Fruit fly (Drosophila melanogaster) whole organism, embryonic: Measurements from ENCODE around the gene CG33927.

ENCODE experiments used
- Awh ChIP-seq: fragments of 200-800 bp; sonication (Bioruptor generic); IDR thresholded peaks from 2 replicates; pipeline ENCODE4, ENCODE4 v1.3.6; 2022; ENCODE audit warnings: missing biosample characterization, missing genetic modification characterization
- CG10543 ChIP-seq: fragments of 200-800 bp; sonication (Bioruptor generic); optimal IDR thresholded peaks from 3 replicates; lab custom pipeline; 2017; ENCODE audit warnings: missing biosample characterization, mild to moderate bottlenecking, missing genetic modification characterization, moderate library complexity
- CG13624 ChIP-seq: fragments of 200-800 bp; sonication (Bioruptor generic); optimal IDR thresholded peaks from 2 replicates; lab custom pipeline; 2016; ENCODE audit warnings: missing biosample characterization, missing genetic modification characterization
- CG14050 ChIP-seq: fragments of 200-800 bp; sonication (Bioruptor generic); IDR thresholded peaks from 3 replicates; pipeline ENCODE4 v1.3.6; 2022; ENCODE audit warnings: missing biosample characterization, missing genetic modification characterization
- CG15514 ChIP-seq: fragments of 200-800 bp; sonication (Bioruptor generic); optimal IDR thresholded peaks from 3 replicates; lab custom pipeline; 2017; ENCODE audit warnings: missing biosample characterization, missing genetic modification characterization, mild to moderate bottlenecking, moderate library complexity, missing genetic modification reagents
- CG1647 ChIP-seq: fragments of 200-800 bp; sonication (Bioruptor generic); optimal IDR thresholded peaks from 3 replicates; lab custom pipeline; 2016; ENCODE audit warnings: missing biosample characterization, missing genetic modification characterization
- CG18764 ChIP-seq: fragments of 200-800 bp; sonication (Bioruptor generic); optimal IDR thresholded peaks from 3 replicates; lab custom pipeline; 2016; ENCODE audit warnings: missing biosample characterization, missing genetic modification characterization
- CG30403 ChIP-seq: fragments of 200-800 bp; sonication (Bioruptor generic); optimal IDR thresholded peaks from 3 replicates; lab custom pipeline; 2016; ENCODE audit warnings: missing biosample characterization, missing genetic modification characterization
- CG30431 ChIP-seq: fragments of 200-800 bp; sonication (Bioruptor generic); optimal IDR thresholded peaks from 2 replicates; lab custom pipeline; 2017; ENCODE audit warnings: missing biosample characterization, missing genetic modification characterization
- CG32532 ChIP-seq: fragments of 200-800 bp; sonication (Bioruptor generic); IDR thresholded peaks from 2 replicates; pipeline ENCODE4 v1.3.6; 2022; ENCODE audit warnings: missing biosample characterization, missing genetic modification characterization
- CG3847 ChIP-seq: fragments of 200-800 bp; sonication (Bioruptor generic); IDR thresholded peaks from 2 replicates; pipeline ENCODE4 v1.3.6; 2022; ENCODE audit warnings: missing biosample characterization, missing genetic modification characterization
- CG6689 ChIP-seq: fragments of 200-800 bp; sonication (Bioruptor generic); IDR thresholded peaks from 2 replicates; pipeline ENCODE4 v1.3.6; 2022; ENCODE audit warnings: missing biosample characterization, missing genetic modification characterization
- CG7372 ChIP-seq: fragments of 200-800 bp; sonication (Bioruptor generic); IDR thresholded peaks from 2 replicates; pipeline ENCODE4 v1.3.6; 2022; ENCODE audit warnings: missing biosample characterization, missing genetic modification characterization
- CG7839 ChIP-seq: fragments of 200-800 bp; sonication (Bioruptor generic); optimal IDR thresholded peaks from 3 replicates; lab custom pipeline; 2018; ENCODE audit warnings: missing biosample characterization, mild to moderate bottlenecking, missing genetic modification characterization, moderate library complexity
- CG8924 ChIP-seq: fragments of 200-800 bp; optimal IDR thresholded peaks from 3 replicates; lab custom pipeline; 2019; ENCODE audit warnings: missing biosample characterization, mild to moderate bottlenecking, missing genetic modification characterization, moderate library complexity
- D ChIP-seq, 2 experiments: fragments of 200-800 bp in 1 of 2; fragments of >200 bp in 1 of 2; sonication (Bioruptor generic) in 1 of 2; optimal IDR thresholded peaks; 2 replicates in 1 of 2; 3 replicates in 1 of 2; lab custom pipeline; 2017; ENCODE audit warnings: mild to moderate bottlenecking in 1 of 2, missing biosample characterization in 1 of 2, missing genetic modification characterization in 1 of 2, missing genetic modification reagents in 1 of 2
- Dad ChIP-seq: fragments of 200-800 bp; sonication (Bioruptor generic); optimal IDR thresholded peaks from 3 replicates; lab custom pipeline; 2016; ENCODE audit warnings: missing biosample characterization, missing genetic modification characterization
- Dip2 ChIP-seq: fragments of 200-800 bp; sonication (Bioruptor generic); IDR thresholded peaks from 2 replicates; pipeline ENCODE4 v1.3.6; 2022; ENCODE audit warnings: missing biosample characterization, missing genetic modification characterization
- Eip74EF ChIP-seq, 2 experiments: fragments of 200-800 bp in 1 of 2; fragments of >200 bp in 1 of 2; sonication (Bioruptor generic) in 1 of 2; optimal IDR thresholded peaks; 2 replicates each; lab custom pipeline; 2017 to 2019; ENCODE audit warnings: missing biosample characterization in 2 of 2, missing genetic modification characterization in 2 of 2, mild to moderate bottlenecking in 1 of 2, moderate library complexity in 1 of 2
- Ets97D ChIP-seq: fragments of 200-800 bp; sonication (Bioruptor generic); optimal IDR thresholded peaks from 3 replicates; lab custom pipeline; 2016; ENCODE audit warnings: missing biosample characterization, missing genetic modification characterization
- Gug ChIP-seq: fragments of 200-800 bp; sonication (Bioruptor generic); IDR thresholded peaks from 4 replicates; pipeline ENCODE4 v1.3.6; 2022; ENCODE audit warnings: missing biosample characterization, missing genetic modification characterization
- Hmr ChIP-seq: fragments of 200-800 bp; sonication (Bioruptor generic); optimal IDR thresholded peaks from 3 replicates; lab custom pipeline; 2017; ENCODE audit warnings: mild to moderate bottlenecking, missing biosample characterization, missing genetic modification reagents, missing genetic modification characterization
- Max ChIP-seq: fragments of 200-800 bp; sonication (Bioruptor generic); optimal IDR thresholded peaks from 2 replicates; lab custom pipeline; 2016; ENCODE audit warnings: missing biosample characterization, mild to moderate bottlenecking, missing genetic modification characterization
- NC2α ChIP-seq: fragments of 200-800 bp; sonication (Bioruptor generic); optimal IDR thresholded peaks from 2 replicates; lab custom pipeline; 2016; ENCODE audit warnings: missing biosample characterization, missing genetic modification characterization
- Oli ChIP-seq: fragments of 200-800 bp; sonication (Bioruptor generic); optimal IDR thresholded peaks from 2 replicates; lab custom pipeline; 2018; ENCODE audit warnings: missing biosample characterization, mild to moderate bottlenecking, missing genetic modification characterization, moderate library complexity
- PHDP ChIP-seq: fragments of 200-800 bp; sonication (Bioruptor generic); optimal IDR thresholded peaks from 3 replicates; lab custom pipeline; 2018; ENCODE audit warnings: missing biosample characterization, mild to moderate bottlenecking, missing genetic modification characterization, moderate library complexity
- Spps ChIP-seq: fragments of 200-800 bp; sonication (Bioruptor generic); optimal IDR thresholded peaks from 2 replicates; lab custom pipeline; 2018; ENCODE audit warnings: missing biosample characterization, mild to moderate bottlenecking, missing genetic modification characterization
- YL-1 ChIP-seq: fragments of 200-800 bp; sonication (Bioruptor generic); optimal IDR thresholded peaks from 3 replicates; lab custom pipeline; 2017; ENCODE audit warnings: missing biosample characterization, mild to moderate bottlenecking, missing genetic modification characterization
- abd-A ChIP-seq: fragments of 200-800 bp; sonication (Bioruptor generic); optimal IDR thresholded peaks from 3 replicates; lab custom pipeline; 2019; ENCODE audit warnings: missing biosample characterization, mild to moderate bottlenecking, missing genetic modification characterization, moderate library complexity
- br ChIP-seq: fragments of >200 bp; optimal IDR thresholded peaks from 2 replicates; lab custom pipeline; 2017
- chm ChIP-seq: fragments of 200-800 bp; sonication (Bioruptor generic); IDR thresholded peaks from 2 replicates; pipeline ENCODE4 v1.3.6; 2022; ENCODE audit warnings: missing biosample characterization, missing genetic modification characterization
- disco-r ChIP-seq: fragments of 200-800 bp; sonication (Bioruptor generic); optimal IDR thresholded peaks from 2 replicates; lab custom pipeline; 2016; ENCODE audit warnings: missing biosample characterization, missing genetic modification characterization
- dmrt11E ChIP-seq: fragments of 200-800 bp; sonication (Bioruptor generic); optimal IDR thresholded peaks from 3 replicates; lab custom pipeline; 2018; ENCODE audit warnings: missing biosample characterization, mild to moderate bottlenecking, missing genetic modification characterization, moderate library complexity
- gsb-n ChIP-seq: fragments of 200-800 bp; sonication (Bioruptor generic); optimal IDR thresholded peaks from 3 replicates; lab custom pipeline; 2018; ENCODE audit warnings: missing biosample characterization, mild to moderate bottlenecking, missing genetic modification characterization
- inv ChIP-seq: fragments of 200-800 bp; sonication (Bioruptor generic); IDR thresholded peaks from 2 replicates; pipeline ENCODE4 v1.3.6; 2022; ENCODE audit warnings: missing biosample characterization, missing genetic modification characterization; ENCODE audit not compliant: partially characterized antibody
- mirr ChIP-seq: fragments of 200-800 bp; sonication (Bioruptor generic); optimal IDR thresholded peaks from 3 replicates; lab custom pipeline; 2018; ENCODE audit warnings: missing biosample characterization, mild to moderate bottlenecking, missing genetic modification characterization
- nerfin-1 ChIP-seq: fragments of 200-800 bp; sonication (Bioruptor generic); optimal IDR thresholded peaks from 3 replicates; lab custom pipeline; 2019; ENCODE audit warnings: missing biosample characterization, mild to moderate bottlenecking, missing genetic modification characterization, moderate library complexity
- org-1 ChIP-seq: fragments of 200-800 bp; sonication (Bioruptor generic); optimal IDR thresholded peaks from 2 replicates; lab custom pipeline; 2017; ENCODE audit warnings: missing biosample characterization, missing genetic modification characterization
- phol ChIP-seq: fragments of 200-800 bp; sonication (Bioruptor generic); optimal IDR thresholded peaks from 3 replicates; lab custom pipeline; 2018; ENCODE audit warnings: missing biosample characterization, mild to moderate bottlenecking, missing genetic modification characterization, moderate library complexity
- pita ChIP-seq: fragments of 200-800 bp; sonication (Bioruptor generic); optimal IDR thresholded peaks from 2 replicates; lab custom pipeline; 2017; ENCODE audit warnings: missing biosample characterization, mild to moderate bottlenecking, missing genetic modification characterization
- psq ChIP-seq: fragments of 200-800 bp; sonication (Bioruptor generic); optimal IDR thresholded peaks from 2 replicates; lab custom pipeline; 2017; ENCODE audit warnings: missing biosample characterization, missing genetic modification characterization
- sens ChIP-seq: fragments of 200-800 bp; sonication (Bioruptor generic); peaks from one replicate; lab custom pipeline; 2016; ENCODE audit warnings: missing biosample characterization, missing genetic modification characterization
- sima ChIP-seq: fragments of 200-800 bp; sonication (Bioruptor generic); optimal IDR thresholded peaks from 2 replicates; lab custom pipeline; 2016; ENCODE audit warnings: missing biosample characterization, missing genetic modification characterization
- stc ChIP-seq: fragments of 200-800 bp; sonication (Bioruptor generic); IDR thresholded peaks from 2 replicates; pipeline ENCODE4 v1.3.6; 2022; ENCODE audit warnings: missing biosample characterization, missing genetic modification characterization
- tll ChIP-seq, 2 experiments: fragments of 200-800 bp in 1 of 2; fragments of >200 bp in 1 of 2; sonication (Bioruptor generic) in 1 of 2; optimal IDR thresholded peaks; 2 replicates each; lab custom pipeline; 2017 to 2019; ENCODE audit warnings: missing biosample characterization in 2 of 2, missing genetic modification characterization in 2 of 2, mild to moderate bottlenecking in 1 of 2, moderate library complexity in 1 of 2
- toy ChIP-seq: fragments of 200-800 bp; sonication (Bioruptor generic); IDR thresholded peaks from 2 replicates; pipeline ENCODE4 v1.3.6; 2022; ENCODE audit warnings: missing biosample characterization, missing genetic modification characterization
- trem ChIP-seq: fragments of 200-800 bp; optimal IDR thresholded peaks from 3 replicates; lab custom pipeline; 2019; ENCODE audit warnings: missing biosample characterization, mild to moderate bottlenecking, missing genetic modification characterization, moderate library complexity
- tx ChIP-seq: fragments of 200-800 bp; sonication (Bioruptor generic); optimal IDR thresholded peaks from 2 replicates; lab custom pipeline; 2016; ENCODE audit warnings: missing biosample characterization, missing genetic modification characterization
- yki ChIP-seq: fragments of >200 bp; optimal IDR thresholded peaks from 3 replicates; lab custom pipeline; 2018
- zfh1 ChIP-seq: fragments of 200-800 bp; sonication (Bioruptor generic); IDR thresholded peaks from 3 replicates; pipeline ENCODE4 v1.3.6; 2022; ENCODE audit warnings: missing biosample characterization, missing genetic modification characterization

Gene CG33927

dm6 chr3R:4641616-4642102 is 48.7 kb downstream of the CG33927 start, which contains the start of the genes CG9775, MED31 and slx1 (continued):
- TF ChIP-seq tll (GFP tag; optimal IDR thresholded peaks at IDR 0.05; lab: Kevin White, UChicago), result no peak
- no peak for TF ChIP-seq sima (GFP tag; lab: Kevin White, UChicago)
- TF ChIP-seq CG8924 (tag; lab: Kevin White, UChicago), result peak; percentile 87
- TF ChIP-seq D (optimal IDR thresholded peaks at IDR 0.05; lab: Kevin White, UChicago), result no peak
- peak; percentile 55 for TF ChIP-seq D (GFP tag; optimal IDR thresholded peaks at IDR 0.05; lab: Kevin White, UChicago)
- no peak for TF ChIP-seq CG13624 (GFP tag; lab: Kevin White, UChicago)
- TF ChIP-seq CG15514 (GFP tag; lab: Kevin White, UChicago), result peak; percentile 69
- peak; percentile 60; the same call in 2 of the 3 replicates for TF ChIP-seq CG14050 (GFP tag; lab: Robert Waterston, UW)
- peak; percentile 76 for TF ChIP-seq dmrt11E (tag; lab: Kevin White, UChicago)
- TF ChIP-seq yki (lab: Kevin White, UChicago), result no peak
- no peak for TF ChIP-seq br (lab: Kevin White, UChicago)
- TF ChIP-seq chm (GFP tag; lab: Robert Waterston, UW), result 0 out of 2 replicates have a peak, but pooled peaks have one; percentile 35
- TF ChIP-seq Gug (GFP tag; lab: Robert Waterston, UW), result peak; percentile 51; the same call in 3 of the 4 replicates
- peak; percentile 57 for TF ChIP-seq Spps
- peak; percentile 82 for TF ChIP-seq trem
- peak in 1 of 2 experiments; percentile 37 for TF ChIP-seq Eip74EF (GFP tag; optimal IDR thresholded peaks at IDR 0.05; lab: Kevin White, UChicago)
- TF ChIP-seq inv, result no peak
- TF ChIP-seq Hmr (GFP tag; lab: Kevin White, UChicago), result peak; percentile 81
- peak; percentile 74 for TF ChIP-seq YL-1 (GFP tag; lab: Kevin White, UChicago)
- TF ChIP-seq NC2α (GFP tag; lab: Kevin White, UChicago), result no peak
- TF ChIP-seq Dad (GFP tag; lab: Kevin White, UChicago), result no peak
- TF ChIP-seq CG6689 (GFP tag; lab: Robert Waterston, UW), result peak; percentile 91
- TF ChIP-seq pita, result no peak
- TF ChIP-seq stc (GFP tag; lab: Robert Waterston, UW), result peak; percentile 49; the same call in 1 of the 2 replicates
- TF ChIP-seq Dip2 (GFP tag; lab: Robert Waterston, UW), result no peak
- TF ChIP-seq CG7839, result peak; percentile 82
- TF ChIP-seq Oli (tag; lab: Kevin White, UChicago), result peak; percentile 79
- peak; percentile 80 for TF ChIP-seq CG3847
- peak; percentile 75 for TF ChIP-seq CG7372 (GFP tag; lab: Robert Waterston, UW)
- peak; percentile 66 for TF ChIP-seq Max (GFP tag; lab: Kevin White, UChicago)
- peak; percentile 60 for TF ChIP-seq CG18764 (GFP tag; lab: Kevin White, UChicago)
- peak; percentile 81 for TF ChIP-seq CG32532
- TF ChIP-seq Awh (GFP tag; lab: Robert Waterston, UW), result 0 out of 2 replicates have a peak, but pooled peaks have one; percentile 41
- TF ChIP-seq mirr (GFP tag; lab: Kevin White, UChicago), result no peak
- peak; percentile 43 for TF ChIP-seq nerfin-1 (tag; lab: Kevin White, UChicago)
- peak; percentile 36 for TF ChIP-seq psq (GFP tag; lab: Kevin White, UChicago)
- peak; percentile 88 for TF ChIP-seq phol (tag; lab: Kevin White, UChicago)
- TF ChIP-seq gsb-n (tag; lab: Kevin White, UChicago), result peak; percentile 78
- peak; percentile 52 for TF ChIP-seq CG30431 (GFP tag; lab: Kevin White, UChicago)
- peak; percentile 8 for TF ChIP-seq tx
- TF ChIP-seq PHDP (tag; lab: Kevin White, UChicago), result peak; percentile 81
- TF ChIP-seq sens, result peak; percentile 94
- no peak for TF ChIP-seq disco-r (GFP tag; lab: Kevin White, UChicago)
- no peak for TF ChIP-seq abd-A (tag; lab: Kevin White, UChicago)
- TF ChIP-seq CG1647 (GFP tag; lab: Kevin White, UChicago), result peak; percentile 5
- peak; percentile 80 for TF ChIP-seq CG10543 (GFP tag; lab: Kevin White, UChicago)
- no peak for TF ChIP-seq toy (GFP tag; lab: Robert Waterston, UW)
- TF ChIP-seq org-1, result peak; percentile 26
- peak; percentile 57; the same call in 2 of the 3 replicates for TF ChIP-seq zfh1 (GFP tag; lab: Robert Waterston, UW)
- TF ChIP-seq Ets97D (GFP tag; lab: Kevin White, UChicago), result no peak
- TF ChIP-seq CG30403 (GFP tag; lab: Kevin White, UChicago), result peak; percentile 84
